Worm (Caenorhabditis elegans) whole organism, midembryonic: ENCODE measurements around the gene F09F9.3.
A peak's percentile ranks its signal among the peaks of the same experiment; 100 is the strongest.

Experiments used
- T22C8.4 ChIP-seq: fragments of 200-800 bp; sonication (Bioruptor generic); IDR thresholded peaks from 2 replicates; pipeline ENCODE4 v1.3.6; 2022; ENCODE audit warnings: missing genetic modification characterization, missing compliant biosample characterization
- cog-1 ChIP-seq: sonication (generic microtip); optimal IDR thresholded peaks from 2 replicates; lab custom pipeline; 2016; ENCODE audit warnings: missing genetic modification characterization, missing compliant biosample characterization
- flt-1 ChIP-seq: fragments of 200-800 bp; sonication (Bioruptor generic); IDR thresholded peaks from 2 replicates; pipeline ENCODE4 v1.3.6; 2022; ENCODE audit warnings: missing genetic modification characterization, missing compliant biosample characterization
- klf-2 ChIP-seq: fragments of 200-800 bp; sonication (Bioruptor generic); conservative IDR thresholded peaks from 2 replicates; pipeline ENCODE4 v1.3.6; 2022; ENCODE audit warnings: missing genetic modification reagents, missing genetic modification characterization, missing compliant biosample characterization
- med-1 ChIP-seq: sonication (generic microtip); optimal IDR thresholded peaks from 2 replicates; lab custom pipeline; 2017; ENCODE audit warnings: missing genetic modification characterization, mild to moderate bottlenecking, missing compliant biosample characterization, antibody characterized with exemption, missing genetic modification reagents; ENCODE audit not compliant: insufficient read depth
- ref-1 ChIP-seq: fragments of 200-800 bp; sonication (Bioruptor generic); conservative IDR thresholded peaks from 2 replicates; pipeline ENCODE4 v1.3.6; 2022; ENCODE audit warnings: missing genetic modification reagents, missing genetic modification characterization, missing compliant biosample characterization
- tab-1 ChIP-seq: fragments of 200-800 bp; sonication (Bioruptor generic); IDR thresholded peaks from 2 replicates; pipeline ENCODE4 v1.3.6; 2022; ENCODE audit warnings: missing genetic modification characterization, missing compliant biosample characterization
- ztf-23 ChIP-seq: fragments of 200-800 bp; sonication (Bioruptor generic); IDR thresholded peaks from 2 replicates; pipeline ENCODE4 v1.3.6; 2022; ENCODE audit warnings: missing genetic modification reagents, missing genetic modification characterization, missing compliant biosample characterization
- ztf-29 ChIP-seq: fragments of 200-800 bp; sonication (Bioruptor generic); IDR thresholded peaks from 2 replicates; pipeline ENCODE4 v1.3.6; 2022; ENCODE audit warnings: missing genetic modification reagents, missing genetic modification characterization, missing compliant biosample characterization

F09F9.3 gene

DNA sequence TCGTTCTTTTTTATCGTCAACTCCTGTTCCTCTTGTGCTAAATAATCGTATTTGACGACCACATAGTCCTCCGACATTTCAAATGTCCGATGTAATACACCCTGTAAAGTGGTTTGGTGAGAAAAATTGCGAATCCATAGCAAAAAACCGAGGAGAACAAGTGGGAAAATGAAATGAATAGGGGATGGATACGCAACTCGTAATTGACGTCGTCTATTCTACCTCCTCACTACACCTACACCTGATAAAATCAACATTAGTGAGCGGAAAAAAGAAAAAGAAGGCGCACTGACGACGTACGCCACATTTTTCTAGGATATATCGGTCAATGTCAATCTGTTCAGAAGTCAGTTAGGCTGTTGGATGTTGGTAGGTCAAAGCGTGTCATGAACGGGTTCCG is 32.5 kb upstream of the F09F9.3 start, which contains the start of gene nck-1:
Gene nck-1 (minus strand): TSS at position 101 of the 400 bp plus-strand sequence.
- TF ChIP-seq med-1 (GFP tag; lab: Kevin White, UChicago) = no peak
- TF ChIP-seq ztf-29 = no peak
- no peak for TF ChIP-seq ref-1 (GFP tag; lab: Robert Waterston, UW)
- no peak for TF ChIP-seq klf-2 (GFP tag; lab: Robert Waterston, UW)

DNA sequence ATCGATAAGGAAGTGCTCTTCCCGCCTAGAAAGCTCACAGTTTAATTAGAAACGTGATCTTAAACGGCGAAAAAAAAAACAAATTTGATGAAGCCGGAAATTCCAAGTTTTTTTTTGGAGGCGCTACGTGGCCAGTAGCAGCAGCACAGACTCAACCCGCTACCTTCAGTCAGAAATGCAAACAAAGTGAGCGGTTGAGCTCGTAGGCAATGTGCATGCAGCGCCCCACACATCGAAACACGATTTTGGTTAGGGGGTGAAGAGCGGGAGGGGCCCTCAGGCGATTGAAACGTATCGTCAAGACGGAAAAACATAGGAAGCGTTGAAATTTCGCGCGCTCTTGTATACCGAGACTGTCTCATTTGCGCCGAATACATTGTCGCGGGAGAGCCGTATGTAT is 30.4 kb upstream of the F09F9.3 start:
- TF ChIP-seq flt-1 (GFP tag; lab: Robert Waterston, UW) = 0 out of 2 replicates have a peak, but pooled peaks have one; percentile 29
- 0 out of 2 replicates have a peak, but pooled peaks have one; percentile 10 for TF ChIP-seq T22C8.4 (GFP tag; lab: Robert Waterston, UW)
- no peak for TF ChIP-seq cog-1 (tag; lab: Kevin White, UChicago)

ce11 chrX:4148449-4149031 is 27.7 kb upstream of the F09F9.3 start:
- TF ChIP-seq med-1 (GFP tag; lab: Kevin White, UChicago) (no peak), ztf-23 (GFP tag; lab: Robert Waterston, UW) (no peak)

DNA sequence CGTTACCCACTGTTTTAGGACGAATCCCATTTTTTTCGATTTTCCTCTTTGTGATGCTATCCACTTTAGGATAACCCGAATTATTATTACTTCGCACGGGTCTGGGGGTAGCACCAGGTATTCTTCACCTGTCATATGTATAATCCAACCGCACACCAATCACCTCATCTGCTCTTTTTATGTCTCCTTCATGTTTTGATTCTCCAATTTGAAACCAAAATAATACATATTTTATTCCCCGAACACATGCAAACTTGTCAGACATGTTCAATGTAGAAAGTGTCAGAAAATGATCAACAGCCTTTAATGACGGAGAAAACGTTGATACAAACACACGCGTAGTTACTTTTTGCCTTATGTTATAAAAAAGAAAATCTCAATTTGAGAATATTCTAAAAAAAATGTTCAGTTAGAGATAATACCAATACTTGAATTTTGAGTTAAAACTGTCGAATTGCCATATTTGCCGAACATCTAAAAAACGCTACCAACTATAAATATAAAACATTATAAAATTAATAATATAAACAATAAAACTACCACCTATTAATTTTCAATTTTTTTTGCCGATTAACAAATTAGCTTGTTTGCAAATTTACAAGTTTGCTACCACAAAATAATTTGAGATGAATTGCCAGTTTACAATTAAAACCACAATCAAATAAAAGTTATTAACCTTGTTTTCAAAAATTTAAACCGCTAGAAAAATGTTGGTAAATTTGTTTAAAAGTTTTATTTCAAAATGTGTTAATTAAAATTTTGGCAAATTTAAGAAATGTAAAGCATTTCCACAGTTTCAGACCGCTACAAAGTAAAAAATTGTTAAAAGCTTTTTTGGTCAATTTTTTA is 27.0 kb upstream of the F09F9.3 start:
- TF ChIP-seq flt-1 (GFP tag; lab: Robert Waterston, UW) (no peak), tab-1 (GFP tag; lab: Robert Waterston, UW) (no peak), cog-1 (tag; lab: Kevin White, UChicago) (no peak), klf-2 (GFP tag; lab: Robert Waterston, UW) (no peak), ztf-23 (GFP tag; lab: Robert Waterston, UW) (no peak), T22C8.4 (GFP tag; lab: Robert Waterston, UW) (no peak), ref-1 (GFP tag; lab: Robert Waterston, UW) (no peak), med-1 (GFP tag; lab: Kevin White, UChicago) (no peak), ztf-29 (no peak)

ce11 chrX:4146798-4147543 is 26.1 kb upstream of the F09F9.3 start:
- TF ChIP-seq flt-1 (GFP tag; lab: Robert Waterston, UW) = no peak
- no peak for TF ChIP-seq med-1 (GFP tag; lab: Kevin White, UChicago)
- no peak for TF ChIP-seq ztf-23 (GFP tag; lab: Robert Waterston, UW)
- no peak for TF ChIP-seq cog-1 (tag; lab: Kevin White, UChicago)
- TF ChIP-seq ref-1 (GFP tag; lab: Robert Waterston, UW) = no peak
- TF ChIP-seq ztf-29 = no peak
- no peak for TF ChIP-seq tab-1 (GFP tag; lab: Robert Waterston, UW)
- TF ChIP-seq T22C8.4 (GFP tag; lab: Robert Waterston, UW) = no peak
- no peak for TF ChIP-seq klf-2 (GFP tag; lab: Robert Waterston, UW)

DNA sequence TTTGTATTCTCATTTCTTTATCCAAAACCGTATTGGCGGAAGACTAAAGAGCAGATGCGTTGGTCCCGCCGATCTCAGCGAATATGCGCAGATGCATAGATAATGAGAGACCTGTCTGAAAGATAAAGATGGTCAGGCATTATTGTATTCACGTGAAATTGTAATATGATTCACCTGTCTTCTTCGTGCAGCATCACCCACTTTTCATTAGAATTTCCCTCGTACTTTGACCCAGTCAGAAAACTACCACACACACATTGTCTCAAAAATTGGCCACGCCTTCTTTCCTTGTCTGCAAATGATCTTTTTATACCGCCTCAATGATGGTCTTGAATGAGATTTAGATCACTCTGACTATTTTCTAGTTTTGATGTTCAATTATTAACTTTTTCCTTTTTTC is 25.2 kb upstream of the F09F9.3 start:
- TF ChIP-seq ztf-23 (GFP tag; lab: Robert Waterston, UW) (no peak), tab-1 (GFP tag; lab: Robert Waterston, UW) (no peak), T22C8.4 (GFP tag; lab: Robert Waterston, UW) (no peak), med-1 (GFP tag; lab: Kevin White, UChicago) (no peak), ztf-29 (no peak), ref-1 (GFP tag; lab: Robert Waterston, UW) (no peak), klf-2 (GFP tag; lab: Robert Waterston, UW) (no peak), flt-1 (GFP tag; lab: Robert Waterston, UW) (no peak), cog-1 (tag; lab: Kevin White, UChicago) (no peak)

ce11 chrX:4145051-4145826 is 24.4 kb upstream of the F09F9.3 start:
- TF ChIP-seq T22C8.4 (GFP tag; lab: Robert Waterston, UW) (peak; percentile 92), flt-1 (GFP tag; lab: Robert Waterston, UW) (no peak), ref-1 (GFP tag; lab: Robert Waterston, UW) (no peak), cog-1 (tag; lab: Kevin White, UChicago) (no peak), tab-1 (GFP tag; lab: Robert Waterston, UW) (0 out of 2 replicates have a peak, but pooled peaks have one; percentile 48), klf-2 (GFP tag; lab: Robert Waterston, UW) (no peak), ztf-29 (no peak), med-1 (GFP tag; lab: Kevin White, UChicago) (no peak)

ce11 chrX:4144136-4144781 is 23.4 kb upstream of the F09F9.3 start:
- no peak for TF ChIP-seq med-1 (GFP tag; lab: Kevin White, UChicago)
- TF ChIP-seq flt-1 (GFP tag; lab: Robert Waterston, UW) = no peak
- no peak for TF ChIP-seq tab-1 (GFP tag; lab: Robert Waterston, UW)
- TF ChIP-seq ztf-29 = no peak
